Fruit fly (Drosophila melanogaster) whole organism, embryonic: ENCODE data around the gene CG8560.

Source experiments
- CG12659 ChIP-seq: fragments of 200-800 bp; sonication (Bioruptor generic); optimal IDR thresholded peaks from 3 replicates; lab custom pipeline; 2017; ENCODE audit warnings: mild to moderate bottlenecking, missing biosample characterization, missing genetic modification reagents, missing genetic modification characterization
- CG13287 ChIP-seq: fragments of 200-800 bp; sonication (Bioruptor generic); IDR thresholded peaks from 2 replicates; pipeline ENCODE4 v1.3.6; 2022; ENCODE audit warnings: missing biosample characterization, missing genetic modification characterization; ENCODE audit not compliant: partially characterized antibody
- CG13296 ChIP-seq: fragments of 200-800 bp; sonication (Bioruptor generic); optimal IDR thresholded peaks from 3 replicates; lab custom pipeline; 2018; ENCODE audit warnings: missing biosample characterization, mild to moderate bottlenecking, missing genetic modification characterization
- CG15011 ChIP-seq: fragments of 200-800 bp; sonication (Bioruptor generic); optimal IDR thresholded peaks from 3 replicates; lab custom pipeline; 2018; ENCODE audit warnings: missing biosample characterization, mild to moderate bottlenecking, missing genetic modification characterization
- CG15479 ChIP-seq: fragments of 200-800 bp; sonication (Bioruptor generic); optimal IDR thresholded peaks from 3 replicates; lab custom pipeline; 2019; ENCODE audit warnings: missing biosample characterization, mild to moderate bottlenecking, missing genetic modification characterization, moderate library complexity
- CG15696 ChIP-seq: fragments of 200-800 bp; sonication (Bioruptor generic); optimal IDR thresholded peaks from 2 replicates; lab custom pipeline; 2019; ENCODE audit warnings: missing biosample characterization, mild to moderate bottlenecking, missing genetic modification characterization, moderate library complexity
- CG17361 ChIP-seq: fragments of 200-800 bp; sonication (Bioruptor generic); IDR thresholded peaks from 3 replicates; pipeline ENCODE4 v1.3.6; 2022; ENCODE audit warnings: missing biosample characterization, missing genetic modification characterization
- CG30020 ChIP-seq: fragments of 200-800 bp; optimal IDR thresholded peaks from 2 replicates; lab custom pipeline; 2019; ENCODE audit warnings: missing biosample characterization, mild to moderate bottlenecking, missing genetic modification characterization, moderate library complexity
- CG33557 ChIP-seq: fragments of 200-800 bp; sonication (Bioruptor generic); optimal IDR thresholded peaks from 2 replicates; lab custom pipeline; 2019; ENCODE audit warnings: missing biosample characterization, mild to moderate bottlenecking, missing genetic modification characterization, moderate library complexity
- CG3726 ChIP-seq: fragments of 200-800 bp; sonication (Bioruptor generic); IDR thresholded peaks from 3 replicates; pipeline ENCODE4, ENCODE4 v1.3.6; 2022; ENCODE audit warnings: missing biosample characterization, missing genetic modification characterization
- CG42726 ChIP-seq: fragments of 200-800 bp; sonication (Bioruptor generic); IDR thresholded peaks from 2 replicates; pipeline ENCODE4 v1.3.6; 2022; ENCODE audit warnings: missing biosample characterization, missing genetic modification characterization; ENCODE audit not compliant: partially characterized antibody
- CG4282 ChIP-seq: fragments of 200-800 bp; sonication (Bioruptor generic); optimal IDR thresholded peaks from 2 replicates; lab custom pipeline; 2016; ENCODE audit warnings: missing biosample characterization, missing genetic modification characterization
- CG6854 ChIP-seq: fragments of 200-800 bp; sonication (Bioruptor generic); optimal IDR thresholded peaks from 3 replicates; lab custom pipeline; 2017; ENCODE audit warnings: missing biosample characterization, mild to moderate bottlenecking, missing genetic modification characterization
- CG9215 ChIP-seq: fragments of 200-800 bp; sonication (Bioruptor generic); IDR thresholded peaks from 2 replicates; pipeline ENCODE4 v1.3.6; 2022; ENCODE audit warnings: missing biosample characterization, missing genetic modification characterization
- Med ChIP-seq: fragments of 200-800 bp; sonication (Bioruptor generic); peaks from one replicate; lab custom pipeline; 2016; ENCODE audit warnings: missing biosample characterization, missing genetic modification characterization, mild to moderate bottlenecking, inconsistent platforms, moderate library complexity
- Meics ChIP-seq: fragments of 200-800 bp; sonication (Bioruptor generic); optimal IDR thresholded peaks from 2 replicates; lab custom pipeline; 2017; ENCODE audit warnings: missing biosample characterization, mild to moderate bottlenecking, missing genetic modification characterization
- NfI ChIP-seq: fragments of 200-800 bp; sonication (Bioruptor generic); optimal IDR thresholded peaks from 3 replicates; lab custom pipeline; 2018; ENCODE audit warnings: missing biosample characterization, mild to moderate bottlenecking, missing genetic modification characterization, moderate library complexity
- Pdp1 ChIP-seq, 2 experiments: fragments of 200-800 bp; sonication (Bioruptor generic); optimal IDR thresholded peaks; 3 replicates each; lab custom pipeline; 2016; ENCODE audit warnings: missing biosample characterization in 2 of 2, missing genetic modification characterization in 2 of 2, mild to moderate bottlenecking in 1 of 2, moderate library complexity in 1 of 2
- Sry-δ ChIP-seq: fragments of 200-800 bp; sonication (Bioruptor generic); optimal IDR thresholded peaks from 2 replicates; lab custom pipeline; 2016; ENCODE audit warnings: missing biosample characterization, missing genetic modification characterization
- ase ChIP-seq: fragments of 200-800 bp; sonication (Bioruptor generic); IDR thresholded peaks from 3 replicates; pipeline ENCODE4 v1.3.6; 2022; ENCODE audit warnings: missing biosample characterization, missing genetic modification characterization
- bigmax ChIP-seq: fragments of 200-800 bp; sonication (Bioruptor generic); optimal IDR thresholded peaks from 2 replicates; lab custom pipeline; 2018; ENCODE audit warnings: missing biosample characterization, mild to moderate bottlenecking, missing genetic modification characterization
- chif ChIP-seq, 2 experiments: fragments of 200-800 bp; sonication (Bioruptor generic); optimal IDR thresholded peaks; 3 replicates each; lab custom pipeline; 2016; ENCODE audit warnings: missing biosample characterization in 2 of 2, missing genetic modification characterization in 2 of 2
- corto ChIP-seq: fragments of 200-800 bp; sonication (Bioruptor generic); optimal IDR thresholded peaks from 2 replicates; lab custom pipeline; 2016; ENCODE audit warnings: missing biosample characterization, mild to moderate bottlenecking, missing genetic modification characterization, moderate library complexity
- dan ChIP-seq: fragments of 200-800 bp; sonication (Bioruptor generic); IDR thresholded peaks from 2 replicates; pipeline ENCODE4 v1.3.6; 2022; ENCODE audit warnings: missing biosample characterization, missing genetic modification characterization
- dpn ChIP-seq, 2 experiments: fragments of 200-800 bp; sonication (Bioruptor generic); optimal IDR thresholded peaks; 3 replicates each; lab custom pipeline; 2016; ENCODE audit warnings: missing biosample characterization in 2 of 2, missing genetic modification characterization in 2 of 2
- en ChIP-seq: fragments of 200-800 bp; sonication (Bioruptor generic); optimal IDR thresholded peaks from 2 replicates; lab custom pipeline; 2016; ENCODE audit warnings: missing biosample characterization, missing genetic modification characterization
- ewg ChIP-seq: fragments of 200-800 bp; sonication (Bioruptor generic); optimal IDR thresholded peaks from 3 replicates; lab custom pipeline; 2017; ENCODE audit warnings: mild to moderate bottlenecking, missing biosample characterization, missing genetic modification reagents, missing genetic modification characterization
- exex ChIP-seq: fragments of 200-800 bp; sonication (Bioruptor generic); optimal IDR thresholded peaks from 4 replicates; lab custom pipeline; 2018; ENCODE audit warnings: missing biosample characterization, mild to moderate bottlenecking, missing genetic modification characterization, moderate library complexity
- h ChIP-seq: fragments of >200 bp; optimal IDR thresholded peaks from 2 replicates; lab custom pipeline; 2017
- hbn ChIP-seq: fragments of 200-800 bp; sonication (Bioruptor generic); IDR thresholded peaks from 2 replicates; pipeline ENCODE4 v1.3.6; 2022; ENCODE audit warnings: missing biosample characterization, missing genetic modification characterization; ENCODE audit not compliant: partially characterized antibody
- lbe ChIP-seq: fragments of 200-800 bp; sonication (Bioruptor generic); optimal IDR thresholded peaks from 2 replicates; lab custom pipeline; 2016; ENCODE audit warnings: missing biosample characterization, mild to moderate bottlenecking, missing genetic modification characterization
- mam ChIP-seq: fragments of 200-800 bp; sonication (Bioruptor generic); optimal IDR thresholded peaks from 3 replicates; lab custom pipeline; 2016; ENCODE audit warnings: missing biosample characterization, missing genetic modification characterization
- pan ChIP-seq, 4 experiments: fragments of >200 bp in 3 of 4; fragments of 200-800 bp in 1 of 4; sonication (Bioruptor generic) in 1 of 4; optimal IDR thresholded peaks in 3 of 4; IDR thresholded peaks in 1 of 4; 2 replicates each; pipeline versions ENCODE4 v1.3.6 to Lab custom; 2017 to 2022; ENCODE audit warnings: missing biosample characterization in 2 of 4, missing genetic modification characterization in 2 of 4, mixed read lengths in 1 of 4
- phol ChIP-seq: fragments of 200-800 bp; sonication (Bioruptor generic); optimal IDR thresholded peaks from 3 replicates; lab custom pipeline; 2018; ENCODE audit warnings: missing biosample characterization, mild to moderate bottlenecking, missing genetic modification characterization, moderate library complexity
- prd ChIP-seq, 3 experiments: fragments of >200 bp in 2 of 3; fragments of 200-800 bp in 1 of 3; sonication (Bioruptor generic) in 1 of 3; optimal IDR thresholded peaks in 2 of 3; IDR thresholded peaks in 1 of 3; 2 replicates in 2 of 3; 3 replicates in 1 of 3; pipeline versions ENCODE4 v1.3.6 to Lab custom; 2017 to 2022; ENCODE audit warnings: missing biosample characterization in 1 of 3, missing genetic modification characterization in 1 of 3
- pros ChIP-seq: fragments of 200-800 bp; sonication (Bioruptor generic); optimal IDR thresholded peaks from 3 replicates; lab custom pipeline; 2019; ENCODE audit warnings: missing biosample characterization, mild to moderate bottlenecking, missing genetic modification characterization, moderate library complexity
- repo ChIP-seq: fragments of 200-800 bp; sonication (Bioruptor generic); optimal IDR thresholded peaks from 2 replicates; lab custom pipeline; 2016; ENCODE audit warnings: missing biosample characterization, missing genetic modification characterization
- ro ChIP-seq: fragments of 200-800 bp; sonication (Bioruptor generic); IDR thresholded peaks from 2 replicates; pipeline ENCODE4 v1.3.6; 2022; ENCODE audit warnings: missing biosample characterization, missing genetic modification characterization
- seq ChIP-seq: fragments of 200-800 bp; sonication (Bioruptor generic); IDR thresholded peaks from 2 replicates; pipeline ENCODE4 v1.3.6; 2022; ENCODE audit warnings: missing biosample characterization, missing genetic modification characterization
- slp2 ChIP-seq: fragments of 200-800 bp; sonication (Bioruptor generic); optimal IDR thresholded peaks from 2 replicates; lab custom pipeline; 2016; ENCODE audit warnings: missing biosample characterization, missing genetic modification characterization
- sug ChIP-seq: fragments of 200-800 bp; optimal IDR thresholded peaks from 2 replicates; lab custom pipeline; 2019; ENCODE audit warnings: missing biosample characterization, mild to moderate bottlenecking, missing genetic modification characterization, moderate library complexity
- tna ChIP-seq: fragments of 200-800 bp; sonication (Bioruptor generic); IDR thresholded peaks from 2 replicates; pipeline ENCODE4 v1.3.6; 2022; ENCODE audit warnings: missing biosample characterization, missing genetic modification characterization; ENCODE audit not compliant: partially characterized antibody
- trh ChIP-seq: fragments of 200-800 bp; sonication (Bioruptor generic); optimal IDR thresholded peaks from 2 replicates; lab custom pipeline; 2016; ENCODE audit warnings: missing biosample characterization, missing genetic modification characterization
- twi ChIP-seq: fragments of 200-800 bp; optimal IDR thresholded peaks from 2 replicates; lab custom pipeline; 2019; ENCODE audit warnings: missing biosample characterization, mild to moderate bottlenecking, missing genetic modification characterization, moderate library complexity
- vfl ChIP-seq: fragments of 200-800 bp; sonication (Bioruptor generic); optimal IDR thresholded peaks from 2 replicates; lab custom pipeline; 2016; ENCODE audit warnings: missing biosample characterization, missing genetic modification characterization
- zen ChIP-seq: fragments of 200-800 bp; sonication (Bioruptor generic); optimal IDR thresholded peaks from 3 replicates; lab custom pipeline; 2018; ENCODE audit warnings: missing biosample characterization, mild to moderate bottlenecking, missing genetic modification characterization, moderate library complexity
- zfh2 ChIP-seq: fragments of 200-800 bp; sonication (Bioruptor generic); optimal IDR thresholded peaks from 2 replicates; lab custom pipeline; 2016; ENCODE audit warnings: missing biosample characterization, missing genetic modification characterization

The CG8560 gene

DNA sequence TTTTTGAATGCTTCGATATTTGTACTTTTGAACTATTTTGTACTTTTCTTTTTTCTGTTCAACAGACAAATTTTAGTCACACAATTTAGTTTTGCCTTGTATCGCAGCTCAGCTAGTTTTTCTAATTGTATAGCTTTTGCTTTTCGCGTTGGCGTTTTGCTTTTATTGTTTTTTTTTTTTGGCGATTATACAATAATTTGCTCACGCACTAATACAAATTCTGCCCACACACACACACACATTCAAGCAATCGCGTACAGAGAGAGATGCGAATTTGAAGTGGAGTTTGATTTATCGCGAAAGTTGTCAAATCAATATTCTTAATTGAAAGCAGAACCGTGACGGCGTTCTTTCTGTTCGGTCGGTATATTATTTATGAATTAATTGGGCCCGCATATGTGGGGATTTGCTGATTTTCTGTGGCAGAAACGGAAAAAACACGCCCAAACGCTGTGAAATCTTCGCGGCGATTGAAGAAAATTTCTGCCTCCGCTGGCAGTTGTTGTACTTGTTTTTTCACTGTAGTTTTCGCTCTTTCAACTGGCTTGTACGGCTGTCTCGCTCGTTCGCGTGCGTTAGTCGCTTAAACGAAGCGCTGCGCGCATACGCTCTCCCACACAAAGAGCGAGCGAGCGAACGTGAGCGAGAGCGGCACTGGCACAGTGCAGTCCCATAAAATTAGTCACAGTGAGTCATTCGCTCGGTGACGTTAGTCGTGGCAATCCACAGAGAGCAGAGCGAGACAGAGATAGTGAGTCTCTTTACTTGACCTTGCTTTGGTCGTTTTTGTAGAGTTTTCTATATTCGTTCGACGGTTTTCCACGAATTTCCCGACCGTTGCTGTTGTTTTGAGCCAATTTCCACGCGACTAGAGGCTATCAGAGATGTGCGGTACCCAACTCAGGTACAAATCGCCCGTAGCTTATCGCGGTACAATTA is 31.0 kb upstream of the CG8560 start, which contains the start of gene Rac2 (continued):
- TF ChIP-seq CG13287 (GFP tag; lab: Robert Waterston, UW), result peak; percentile 56; the same call in 1 of the 2 replicates
- peak; percentile 26 for TF ChIP-seq exex (tag; lab: Kevin White, UChicago)
- no peak for TF ChIP-seq chif (GFP tag; optimal IDR thresholded peaks at IDR 0.05; lab: Kevin White, UChicago)
- TF ChIP-seq CG33557 (GFP tag; lab: Kevin White, UChicago), result peak; percentile 27
- TF ChIP-seq bigmax (GFP tag; lab: Kevin White, UChicago), result no peak
- no peak for TF ChIP-seq repo (GFP tag; lab: Kevin White, UChicago)
- TF ChIP-seq slp2 (GFP tag; lab: Kevin White, UChicago), result no peak
- no peak for TF ChIP-seq CG15696
- TF ChIP-seq CG15479 (GFP tag; lab: Kevin White, UChicago), result peak; percentile 34
- no peak for TF ChIP-seq tna
- peak; percentile 58 for TF ChIP-seq pros (GFP tag; lab: Kevin White, UChicago)
- TF ChIP-seq pan (optimal IDR thresholded peaks at IDR 0.05; lab: Kevin White, UChicago), result no peak
- TF ChIP-seq pan (GFP tag; optimal IDR thresholded peaks at IDR 0.05 in 1 of 2, IDR thresholded peaks at IDR 0.05 in 1 of 2), result peak in 1 of 2 experiments; percentile 16
- no peak for TF ChIP-seq Meics (GFP tag; lab: Kevin White, UChicago)
- peak; percentile 7 for TF ChIP-seq CG12659 (GFP tag; lab: Kevin White, UChicago)
- TF ChIP-seq prd (optimal IDR thresholded peaks at IDR 0.05; lab: Kevin White, UChicago), result no peak
- TF ChIP-seq prd (GFP tag; IDR thresholded peaks at IDR 0.05; lab: Robert Waterston, UW), result peak; percentile 33; the same call in 2 of the 3 replicates
- TF ChIP-seq zfh2 (GFP tag; lab: Kevin White, UChicago), result no peak
- TF ChIP-seq sug (tag; lab: Kevin White, UChicago), result peak; percentile 54
- peak; percentile 79 for TF ChIP-seq Med (GFP tag; lab: Kevin White, UChicago)
- no peak; the same call in 1 of the 2 replicates for TF ChIP-seq seq
- no peak for TF ChIP-seq mam (GFP tag; lab: Kevin White, UChicago)
- TF ChIP-seq CG6854 (GFP tag; lab: Kevin White, UChicago), result no peak
- TF ChIP-seq ase (GFP tag; lab: Robert Waterston, UW), result no peak
- no peak for TF ChIP-seq lbe (GFP tag; lab: Kevin White, UChicago)
- no peak for TF ChIP-seq trh (GFP tag; lab: Kevin White, UChicago)
- no peak for TF ChIP-seq ro (GFP tag; lab: Robert Waterston, UW)
- no peak for TF ChIP-seq CG3726 (GFP tag; lab: Robert Waterston, UW)
- peak; percentile 13 for TF ChIP-seq NfI (GFP tag; lab: Kevin White, UChicago)
- no peak for TF ChIP-seq Sry-δ (GFP tag; lab: Kevin White, UChicago)
- TF ChIP-seq en (GFP tag; lab: Kevin White, UChicago), result no peak
- TF ChIP-seq vfl (GFP tag; lab: Kevin White, UChicago), result no peak
- TF ChIP-seq ewg (GFP tag; lab: Kevin White, UChicago), result peak; percentile 38
- TF ChIP-seq dpn (GFP tag; optimal IDR thresholded peaks at IDR 0.05; lab: Kevin White, UChicago), result no peak
- TF ChIP-seq twi (tag; lab: Kevin White, UChicago), result peak; percentile 14
- peak; percentile 44; the same call in 1 of the 3 replicates for TF ChIP-seq CG17361
- no peak for TF ChIP-seq CG30020
- TF ChIP-seq hbn (GFP tag; lab: Robert Waterston, UW), result peak; percentile 44
- TF ChIP-seq dan, result no peak
- 0 out of 2 replicates have a peak, but pooled peaks have one; percentile 18 for TF ChIP-seq CG42726 (GFP tag; lab: Robert Waterston, UW)
- TF ChIP-seq CG9215 (GFP tag; lab: Robert Waterston, UW), result no peak
- no peak for TF ChIP-seq CG15011 (GFP tag; lab: Kevin White, UChicago)
- no peak for TF ChIP-seq phol (tag; lab: Kevin White, UChicago)
- TF ChIP-seq CG4282 (GFP tag; lab: Kevin White, UChicago), result no peak
- TF ChIP-seq Pdp1 (GFP tag; optimal IDR thresholded peaks at IDR 0.05; lab: Kevin White, UChicago), result peak in 1 of 2 experiments; percentile 96
- TF ChIP-seq zen (tag; lab: Kevin White, UChicago), result no peak
- no peak for TF ChIP-seq corto (GFP tag; lab: Kevin White, UChicago)
- TF ChIP-seq h (lab: Kevin White, UChicago), result no peak
- TF ChIP-seq CG13296 (GFP tag; lab: Kevin White, UChicago), result peak; percentile 31
